Fruit fly (Drosophila melanogaster) whole organism, embryonic: ENCODE measurements around the gene CG11241.

Experiments
- BtbVII ChIP-seq: fragments of 200-800 bp; sonication (Bioruptor generic); optimal IDR thresholded peaks from 3 replicates; lab custom pipeline; 2017; ENCODE audit warnings: missing biosample characterization, mild to moderate bottlenecking, missing genetic modification characterization
- CG10565 ChIP-seq: fragments of 200-800 bp; sonication (Bioruptor generic); optimal IDR thresholded peaks from 3 replicates; lab custom pipeline; 2016; ENCODE audit warnings: missing biosample characterization, mild to moderate bottlenecking, missing genetic modification characterization
- CG11093 ChIP-seq: fragments of 200-800 bp; sonication (Bioruptor generic); IDR thresholded peaks from 3 replicates; pipeline ENCODE4 v1.3.6; 2022; ENCODE audit warnings: missing biosample characterization, missing genetic modification characterization
- CG11398 ChIP-seq: fragments of 200-800 bp; sonication (Bioruptor generic); optimal IDR thresholded peaks from 2 replicates; lab custom pipeline; 2016; ENCODE audit warnings: missing biosample characterization, missing genetic modification characterization
- CG11504 ChIP-seq: fragments of 200-800 bp; sonication (Bioruptor generic); optimal IDR thresholded peaks from 3 replicates; lab custom pipeline; 2019; ENCODE audit warnings: missing biosample characterization, mild to moderate bottlenecking, missing genetic modification characterization, moderate library complexity
- CG15696 ChIP-seq: fragments of 200-800 bp; sonication (Bioruptor generic); optimal IDR thresholded peaks from 2 replicates; lab custom pipeline; 2019; ENCODE audit warnings: missing biosample characterization, mild to moderate bottlenecking, missing genetic modification characterization, moderate library complexity
- CG17612 ChIP-seq: fragments of 200-800 bp; sonication (Bioruptor generic); IDR thresholded peaks from 2 replicates; pipeline ENCODE4 v1.3.6; 2022; ENCODE audit warnings: missing biosample characterization, missing genetic modification characterization
- CG2678 ChIP-seq: fragments of 200-800 bp; sonication (Bioruptor generic); optimal IDR thresholded peaks from 3 replicates; lab custom pipeline; 2019; ENCODE audit warnings: missing biosample characterization, mild to moderate bottlenecking, missing genetic modification characterization, moderate library complexity
- CG34422 ChIP-seq: fragments of 200-800 bp; sonication (Bioruptor generic); IDR thresholded peaks from 3 replicates; pipeline ENCODE4 v1.3.6; 2022; ENCODE audit warnings: missing biosample characterization, missing genetic modification characterization
- CG3995 ChIP-seq: fragments of 200-800 bp; sonication (Bioruptor generic); optimal IDR thresholded peaks from 3 replicates; lab custom pipeline; 2016; ENCODE audit warnings: missing biosample characterization, missing genetic modification characterization
- CG4282 ChIP-seq: fragments of 200-800 bp; sonication (Bioruptor generic); optimal IDR thresholded peaks from 2 replicates; lab custom pipeline; 2016; ENCODE audit warnings: missing biosample characterization, missing genetic modification characterization
- CG43689 ChIP-seq: fragments of 200-800 bp; sonication (Bioruptor generic); IDR thresholded peaks from 2 replicates; pipeline ENCODE4 v1.3.6; 2022; ENCODE audit warnings: missing biosample characterization, missing genetic modification characterization
- CG6854 ChIP-seq: fragments of 200-800 bp; sonication (Bioruptor generic); optimal IDR thresholded peaks from 3 replicates; lab custom pipeline; 2017; ENCODE audit warnings: missing biosample characterization, mild to moderate bottlenecking, missing genetic modification characterization
- CG7357 ChIP-seq: fragments of 200-800 bp; sonication (Bioruptor generic); IDR thresholded peaks from 3 replicates; pipeline ENCODE4 v1.3.6; 2022; ENCODE audit warnings: missing biosample characterization, missing genetic modification characterization
- CG9609 ChIP-seq: fragments of 200-800 bp; sonication (Bioruptor generic); optimal IDR thresholded peaks from 3 replicates; lab custom pipeline; 2016; ENCODE audit warnings: missing biosample characterization, missing genetic modification characterization
- CG9727 ChIP-seq: fragments of 200-800 bp; sonication (Bioruptor generic); optimal IDR thresholded peaks from 3 replicates; lab custom pipeline; 2017; ENCODE audit warnings: missing biosample characterization, mild to moderate bottlenecking, missing genetic modification characterization
- CG9876 ChIP-seq: fragments of 200-800 bp; sonication (Bioruptor generic); optimal IDR thresholded peaks from 2 replicates; lab custom pipeline; 2016; ENCODE audit warnings: missing biosample characterization, missing genetic modification characterization
- Dref ChIP-seq: fragments of 200-800 bp; sonication (Bioruptor generic); IDR thresholded peaks from 2 replicates; pipeline ENCODE4 v1.3.6; 2022; ENCODE audit warnings: missing biosample characterization, missing genetic modification characterization
- H15 ChIP-seq: fragments of 200-800 bp; sonication (Bioruptor generic); IDR thresholded peaks from 3 replicates; pipeline ENCODE4 v1.3.6; 2022; ENCODE audit warnings: missing biosample characterization, missing genetic modification characterization
- Mes4 ChIP-seq: fragments of 200-800 bp; sonication (Bioruptor generic); optimal IDR thresholded peaks from 2 replicates; lab custom pipeline; 2016; ENCODE audit warnings: missing biosample characterization, missing genetic modification characterization
- Poxn ChIP-seq: fragments of 200-800 bp; sonication (Bioruptor generic); IDR thresholded peaks from 2 replicates; pipeline ENCODE4 v1.3.6; 2022; ENCODE audit warnings: missing biosample characterization, missing genetic modification characterization
- Ptx1 ChIP-seq: fragments of 200-800 bp; sonication (Bioruptor generic); IDR thresholded peaks from 2 replicates; pipeline ENCODE4 v1.3.6; 2022; ENCODE audit warnings: missing biosample characterization, missing genetic modification characterization
- Scr ChIP-seq: fragments of 200-800 bp; sonication (Bioruptor generic); IDR thresholded peaks from 2 replicates; pipeline ENCODE4 v1.3.6; 2022; ENCODE audit warnings: missing biosample characterization, missing genetic modification characterization; ENCODE audit not compliant: partially characterized antibody
- Ssrp ChIP-seq: fragments of 200-800 bp; sonication (Bioruptor generic); optimal IDR thresholded peaks from 2 replicates; lab custom pipeline; 2018; ENCODE audit warnings: missing biosample characterization, mild to moderate bottlenecking, missing genetic modification characterization, moderate library complexity
- cg ChIP-seq: fragments of 200-800 bp; sonication (Bioruptor generic); optimal IDR thresholded peaks from 3 replicates; lab custom pipeline; 2019; ENCODE audit warnings: missing biosample characterization, mild to moderate bottlenecking, missing genetic modification characterization, moderate library complexity
- chm ChIP-seq: fragments of 200-800 bp; sonication (Bioruptor generic); IDR thresholded peaks from 2 replicates; pipeline ENCODE4 v1.3.6; 2022; ENCODE audit warnings: missing biosample characterization, missing genetic modification characterization
- croc ChIP-seq: fragments of 200-800 bp; sonication (Bioruptor generic); conservative IDR thresholded peaks from 3 replicates; pipeline ENCODE4 v1.3.6; 2022; ENCODE audit warnings: missing biosample characterization, missing genetic modification characterization
- danr ChIP-seq: fragments of 200-800 bp; sonication (Bioruptor generic); IDR thresholded peaks from 2 replicates; pipeline ENCODE4 v1.3.6; 2022; ENCODE audit warnings: missing biosample characterization, missing genetic modification characterization
- dati ChIP-seq: fragments of 200-800 bp; sonication (Bioruptor generic); IDR thresholded peaks from 2 replicates; pipeline ENCODE4 v1.3.6; 2022; ENCODE audit warnings: missing biosample characterization, missing genetic modification characterization
- dmrt99B ChIP-seq: fragments of 200-800 bp; sonication (Bioruptor generic); optimal IDR thresholded peaks from 2 replicates; lab custom pipeline; 2018; ENCODE audit warnings: missing biosample characterization, mild to moderate bottlenecking, missing genetic modification characterization, moderate library complexity
- ems ChIP-seq: fragments of 200-800 bp; sonication (Bioruptor generic); optimal IDR thresholded peaks from 3 replicates; lab custom pipeline; 2016; ENCODE audit warnings: missing biosample characterization, missing genetic modification characterization
- ewg ChIP-seq: fragments of 200-800 bp; sonication (Bioruptor generic); optimal IDR thresholded peaks from 3 replicates; lab custom pipeline; 2017; ENCODE audit warnings: mild to moderate bottlenecking, missing biosample characterization, missing genetic modification reagents, missing genetic modification characterization
- fd3F ChIP-seq: fragments of 200-800 bp; sonication (Bioruptor generic); optimal IDR thresholded peaks from 2 replicates; lab custom pipeline; 2018; ENCODE audit warnings: missing biosample characterization, mild to moderate bottlenecking, missing genetic modification characterization, moderate library complexity
- gce ChIP-seq: fragments of 200-800 bp; sonication (Bioruptor generic); IDR thresholded peaks from 3 replicates; pipeline ENCODE4 v1.3.6; 2022; ENCODE audit warnings: missing biosample characterization, missing genetic modification characterization
- gcm2 ChIP-seq: fragments of 200-800 bp; sonication (Bioruptor generic); optimal IDR thresholded peaks from 2 replicates; lab custom pipeline; 2016; ENCODE audit warnings: missing biosample characterization, missing genetic modification characterization
- grau ChIP-seq: fragments of 200-800 bp; optimal IDR thresholded peaks from 3 replicates; lab custom pipeline; 2019; ENCODE audit warnings: missing biosample characterization, mild to moderate bottlenecking, missing genetic modification characterization, moderate library complexity
- jumu ChIP-seq: fragments of 200-800 bp; sonication (Bioruptor generic); optimal IDR thresholded peaks from 3 replicates; lab custom pipeline; 2016; ENCODE audit warnings: missing biosample characterization, missing genetic modification characterization
- mld ChIP-seq: fragments of 200-800 bp; sonication (Bioruptor generic); IDR thresholded peaks from 3 replicates; pipeline ENCODE4 v1.3.6; 2022; ENCODE audit warnings: missing biosample characterization, missing genetic modification characterization; ENCODE audit not compliant: partially characterized antibody
- nau ChIP-seq: fragments of 200-800 bp; sonication (Bioruptor generic); optimal IDR thresholded peaks from 3 replicates; lab custom pipeline; 2017; ENCODE audit warnings: missing biosample characterization, mild to moderate bottlenecking, missing genetic modification characterization, missing genetic modification reagents
- nerfin-1 ChIP-seq: fragments of 200-800 bp; sonication (Bioruptor generic); optimal IDR thresholded peaks from 3 replicates; lab custom pipeline; 2019; ENCODE audit warnings: missing biosample characterization, mild to moderate bottlenecking, missing genetic modification characterization, moderate library complexity
- nom ChIP-seq: fragments of 200-800 bp; sonication (Bioruptor generic); optimal IDR thresholded peaks from 2 replicates; lab custom pipeline; 2017; ENCODE audit warnings: missing biosample characterization, missing genetic modification characterization, mild to moderate bottlenecking, moderate library complexity, missing genetic modification reagents
- peb ChIP-seq: fragments of 200-800 bp; sonication (Bioruptor generic); IDR thresholded peaks from 2 replicates; pipeline ENCODE4 v1.3.6; 2022; ENCODE audit warnings: missing biosample characterization, missing genetic modification characterization
- pnt ChIP-seq: fragments of 200-800 bp; sonication (Bioruptor generic); optimal IDR thresholded peaks from 3 replicates; lab custom pipeline; 2016; ENCODE audit warnings: missing biosample characterization, missing genetic modification characterization
- ro ChIP-seq: fragments of 200-800 bp; sonication (Bioruptor generic); IDR thresholded peaks from 2 replicates; pipeline ENCODE4 v1.3.6; 2022; ENCODE audit warnings: missing biosample characterization, missing genetic modification characterization
- row ChIP-seq: fragments of 200-800 bp; sonication (Bioruptor generic); IDR thresholded peaks from 3 replicates; pipeline ENCODE4 v1.3.6; 2022; ENCODE audit warnings: missing biosample characterization, missing genetic modification characterization
- scrt ChIP-seq: fragments of 200-800 bp; sonication (Bioruptor generic); optimal IDR thresholded peaks from 2 replicates; lab custom pipeline; 2018; ENCODE audit warnings: missing biosample characterization, mild to moderate bottlenecking, missing genetic modification characterization, moderate library complexity
- sr ChIP-seq: fragments of 200-800 bp; sonication (Bioruptor generic); IDR thresholded peaks from 3 replicates; pipeline ENCODE4 v1.3.6; 2022; ENCODE audit warnings: missing biosample characterization, missing genetic modification characterization
- stc ChIP-seq: fragments of 200-800 bp; sonication (Bioruptor generic); IDR thresholded peaks from 2 replicates; pipeline ENCODE4 v1.3.6; 2022; ENCODE audit warnings: missing biosample characterization, missing genetic modification characterization
- tio ChIP-seq: fragments of 200-800 bp; sonication (Bioruptor generic); optimal IDR thresholded peaks from 2 replicates; lab custom pipeline; 2017; ENCODE audit warnings: missing biosample characterization, missing genetic modification characterization, inconsistent platforms
- unpg ChIP-seq: fragments of 200-800 bp; sonication (Bioruptor generic); optimal IDR thresholded peaks from 3 replicates; lab custom pipeline; 2018; ENCODE audit warnings: missing biosample characterization, mild to moderate bottlenecking, missing genetic modification characterization, moderate library complexity

Gene CG11241

DNA sequence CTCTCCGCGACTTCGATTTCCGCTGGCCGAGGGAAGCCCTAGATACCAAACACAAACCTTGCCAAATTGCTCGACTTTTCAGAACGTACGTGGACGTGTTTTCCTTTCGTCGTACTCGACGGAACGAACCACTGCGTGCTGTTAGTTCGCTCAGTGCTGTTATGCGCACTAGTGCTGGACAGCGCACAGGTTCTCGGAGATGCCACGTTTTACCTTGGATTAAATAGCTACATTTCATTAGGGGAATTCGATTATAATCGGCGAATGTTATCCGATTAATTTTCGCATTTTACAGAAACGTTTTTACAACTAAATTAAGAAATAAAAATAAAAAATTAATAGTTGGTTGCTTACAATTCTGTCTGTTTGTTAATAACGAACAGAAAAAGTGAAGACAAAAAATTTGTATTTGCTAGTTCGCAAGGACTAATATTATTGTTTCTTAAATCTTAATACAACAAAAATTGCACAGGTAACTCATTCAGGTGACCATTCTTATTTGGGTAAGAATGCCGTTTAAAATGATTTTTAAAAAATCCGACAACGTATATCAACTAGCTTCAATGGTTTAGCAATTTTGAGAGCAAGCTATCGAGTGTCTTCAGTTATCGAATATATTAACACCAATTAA lies 21.0 kb downstream of the CG11241 start, which contains the start of the genes ArfGAP3 and CG32452 (continued):
- TF ChIP-seq fd3F (GFP tag; lab: Kevin White, UChicago): peak; percentile 64
- TF ChIP-seq mld (GFP tag; lab: Robert Waterston, UW): no peak
- peak; percentile 61 for TF ChIP-seq BtbVII (GFP tag; lab: Kevin White, UChicago)
- peak; percentile 34 for TF ChIP-seq ewg (GFP tag; lab: Kevin White, UChicago)
- TF ChIP-seq CG2678 (tag; lab: Kevin White, UChicago): peak; percentile 79
- peak; percentile 53; the same call in 1 of the 2 replicates for TF ChIP-seq chm
- peak; percentile 75 for TF ChIP-seq Scr
- no peak for TF ChIP-seq gcm2
- peak; percentile 40; the same call in 1 of the 3 replicates for TF ChIP-seq gce (GFP tag; lab: Robert Waterston, UW)
- TF ChIP-seq Mes4: no peak
- TF ChIP-seq nerfin-1 (tag; lab: Kevin White, UChicago): peak; percentile 75
- TF ChIP-seq CG9727: peak; percentile 78
- peak; percentile 4 for TF ChIP-seq nau (GFP tag; lab: Kevin White, UChicago)
- TF ChIP-seq CG4282: no peak
- 0 out of 2 replicates have a peak, but pooled peaks have one; percentile 22 for TF ChIP-seq CG17612 (GFP tag; lab: Robert Waterston, UW)
- peak; percentile 58 for TF ChIP-seq CG9609 (GFP tag; lab: Kevin White, UChicago)
- no peak for TF ChIP-seq dati
- no peak for TF ChIP-seq peb (GFP tag; lab: Robert Waterston, UW)
- TF ChIP-seq row (GFP tag; lab: Robert Waterston, UW): peak; percentile 91
- no peak for TF ChIP-seq CG10565 (GFP tag; lab: Kevin White, UChicago)
- TF ChIP-seq danr (GFP tag; lab: Robert Waterston, UW): 0 out of 2 replicates have a peak, but pooled peaks have one; percentile 27
- TF ChIP-seq CG43689: 0 out of 2 replicates have a peak, but pooled peaks have one; percentile 27
- peak; percentile 38; the same call in 1 of the 2 replicates for TF ChIP-seq stc (GFP tag; lab: Robert Waterston, UW)
- no peak for TF ChIP-seq tio (GFP tag; lab: Kevin White, UChicago)
- peak; percentile 80 for TF ChIP-seq Ptx1
- TF ChIP-seq sr (GFP tag; lab: Robert Waterston, UW): no peak
- no peak for TF ChIP-seq cg (GFP tag; lab: Kevin White, UChicago)
- peak; percentile 73 for TF ChIP-seq CG15696 (tag; lab: Kevin White, UChicago)
- TF ChIP-seq nom (GFP tag; lab: Kevin White, UChicago): no peak
- TF ChIP-seq unpg (GFP tag; lab: Kevin White, UChicago): peak; percentile 68
- no peak for TF ChIP-seq ro (GFP tag; lab: Robert Waterston, UW)
- no peak for TF ChIP-seq CG11504 (tag; lab: Kevin White, UChicago)
- TF ChIP-seq Poxn (GFP tag; lab: Robert Waterston, UW): no peak
- peak; percentile 35 for TF ChIP-seq ems
- TF ChIP-seq CG34422 (GFP tag; lab: Robert Waterston, UW): peak; percentile 47; the same call in 2 of the 3 replicates
- peak; percentile 2 for TF ChIP-seq pnt (GFP tag; lab: Kevin White, UChicago)
- peak; percentile 27 for TF ChIP-seq CG11398 (GFP tag; lab: Kevin White, UChicago)
- TF ChIP-seq Ssrp: peak; percentile 63
- TF ChIP-seq jumu (GFP tag; lab: Kevin White, UChicago): peak; percentile 39
- TF ChIP-seq grau (tag; lab: Kevin White, UChicago): peak; percentile 74
- TF ChIP-seq CG11093: peak; percentile 47; the same call in 1 of the 3 replicates
- peak; percentile 26; the same call in 1 of the 3 replicates for TF ChIP-seq croc
- peak; percentile 53; the same call in 1 of the 3 replicates for TF ChIP-seq CG7357 (GFP tag; lab: Robert Waterston, UW)
- peak; percentile 62; the same call in 1 of the 3 replicates for TF ChIP-seq H15 (GFP tag; lab: Robert Waterston, UW)
- peak; percentile 67 for TF ChIP-seq Dref
- TF ChIP-seq dmrt99B: peak; percentile 69
- no peak for TF ChIP-seq scrt (GFP tag; lab: Kevin White, UChicago)
- peak; percentile 7 for TF ChIP-seq CG9876 (GFP tag; lab: Kevin White, UChicago)
- no peak for TF ChIP-seq CG6854
- TF ChIP-seq CG3995: peak; percentile 39
